Fruit fly (Drosophila melanogaster) whole organism, prepupa: ENCODE results near the gene Uba2.

ENCODE experiments used
- CG15336 ChIP-seq: fragments of 200-800 bp; sonication (Bioruptor generic); IDR thresholded peaks from 2 replicates; pipeline ENCODE4 v1.3.6; 2022; ENCODE audit warnings: missing biosample characterization, missing genetic modification characterization
- CG3032 ChIP-seq: fragments of 200-800 bp; optimal IDR thresholded peaks from 2 replicates; lab custom pipeline; 2019; ENCODE audit warnings: missing biosample characterization, mild to moderate bottlenecking, missing genetic modification characterization, moderate library complexity
- CG31627 ChIP-seq: fragments of 200-800 bp; sonication (Bioruptor generic); optimal IDR thresholded peaks from 3 replicates; lab custom pipeline; 2016; ENCODE audit warnings: missing biosample characterization, missing genetic modification characterization
- CG32006 ChIP-seq: fragments of 200-800 bp; sonication (Bioruptor generic); optimal IDR thresholded peaks from 3 replicates; lab custom pipeline; 2017; ENCODE audit warnings: missing biosample characterization, mild to moderate bottlenecking, missing genetic modification characterization
- CG6792 ChIP-seq: fragments of 200-800 bp; sonication (Bioruptor generic); optimal IDR thresholded peaks from 3 replicates; lab custom pipeline; 2016; ENCODE audit warnings: missing biosample characterization, missing genetic modification characterization
- CG8119 ChIP-seq: fragments of 200-800 bp; sonication (Bioruptor generic); IDR thresholded peaks from 3 replicates; pipeline ENCODE4 v1.3.6; 2022; ENCODE audit warnings: missing biosample characterization, missing genetic modification characterization
- Hr4 ChIP-seq: fragments of 200-800 bp; sonication (Bioruptor generic); optimal IDR thresholded peaks from 3 replicates; lab custom pipeline; 2016; ENCODE audit warnings: missing biosample characterization, missing genetic modification characterization
- OdsH ChIP-seq: fragments of 200-800 bp; sonication (Bioruptor generic); optimal IDR thresholded peaks from 3 replicates; lab custom pipeline; 2016; ENCODE audit warnings: missing biosample characterization, missing genetic modification characterization
- cyc ChIP-seq: fragments of 200-800 bp; sonication (Bioruptor generic); optimal IDR thresholded peaks from 3 replicates; lab custom pipeline; 2016; ENCODE audit warnings: missing biosample characterization, missing genetic modification characterization
- ss ChIP-seq, 2 experiments: fragments of 200-800 bp; sonication (Bioruptor generic); optimal IDR thresholded peaks; 2 replicates in 1 of 2; 3 replicates in 1 of 2; lab custom pipeline; 2017 to 2018; ENCODE audit warnings: mild to moderate bottlenecking in 2 of 2, missing biosample characterization in 2 of 2, missing genetic modification characterization in 2 of 2, moderate library complexity in 1 of 2

DNA sequence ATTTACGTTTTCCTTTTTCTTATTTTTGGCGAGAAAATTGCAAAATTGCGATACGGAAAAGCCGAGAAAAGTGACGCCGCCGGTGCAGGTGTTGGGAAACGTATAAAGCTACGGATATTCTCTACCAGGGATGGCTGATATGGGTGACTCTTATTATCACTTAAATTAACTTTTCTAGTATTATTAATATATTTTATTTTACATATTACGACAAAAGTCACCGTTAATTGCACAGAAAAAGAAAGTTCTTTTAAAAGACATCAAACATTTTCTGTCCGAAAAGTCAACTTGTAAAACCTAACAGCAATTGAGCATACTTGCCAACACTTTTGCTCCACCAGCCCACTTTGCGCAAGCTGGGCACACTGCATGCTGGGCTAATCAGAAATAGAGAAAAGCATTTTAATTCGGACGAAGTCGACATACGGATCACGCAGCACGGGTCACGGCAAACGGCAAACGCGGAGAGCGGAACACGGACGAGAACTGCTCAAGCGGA is at the start of gene Uba2, which contains the start of gene Cds:
- TF ChIP-seq cyc (GFP tag; lab: Kevin White, UChicago): peak; percentile 86
- TF ChIP-seq CG32006 (GFP tag; lab: Kevin White, UChicago): peak; percentile 90
- TF ChIP-seq ss (GFP tag; optimal IDR thresholded peaks at IDR 0.05; lab: Kevin White, UChicago): peak in 1 of 2 experiments; percentile 85
- peak; percentile 87 for TF ChIP-seq CG3032 (tag; lab: Kevin White, UChicago)
- peak; percentile 86 for TF ChIP-seq CG15336
- TF ChIP-seq CG6792: peak; percentile 83
- peak; percentile 83 for TF ChIP-seq CG31627 (GFP tag; lab: Kevin White, UChicago)
- TF ChIP-seq OdsH: peak; percentile 93
- peak; percentile 83; the same call in 2 of the 3 replicates for TF ChIP-seq CG8119 (GFP tag; lab: Robert Waterston, UW)
- TF ChIP-seq Hr4 (GFP tag; lab: Kevin White, UChicago): peak; percentile 90
